Fruit fly (Drosophila melanogaster) whole organism, pupa: Measurements from ENCODE around the gene CG14610.

ENCODE experiments used
- CG10348 ChIP-seq: fragments of 200-800 bp; sonication (Bioruptor generic); IDR thresholded peaks from 2 replicates; pipeline ENCODE4 v1.3.6; 2022; ENCODE audit warnings: missing biosample characterization, missing genetic modification characterization
- CG12605 ChIP-seq: fragments of 200-800 bp; sonication (Bioruptor generic); IDR thresholded peaks from 2 replicates; pipeline ENCODE4 v1.3.6; 2022; ENCODE audit warnings: missing biosample characterization, missing genetic modification characterization
- CG13204 ChIP-seq: fragments of 200-800 bp; sonication (Bioruptor generic); optimal IDR thresholded peaks from 2 replicates; lab custom pipeline; 2018; ENCODE audit warnings: missing biosample characterization, mild to moderate bottlenecking, missing genetic modification characterization, moderate library complexity
- CG15710 ChIP-seq: fragments of 200-800 bp; sonication (Bioruptor generic); optimal IDR thresholded peaks from 2 replicates; lab custom pipeline; 2018; ENCODE audit warnings: missing biosample characterization, mild to moderate bottlenecking, missing genetic modification characterization, moderate library complexity
- CG34367 ChIP-seq: fragments of 200-800 bp; sonication (Bioruptor generic); optimal IDR thresholded peaks from 2 replicates; lab custom pipeline; 2018; ENCODE audit warnings: missing biosample characterization, mild to moderate bottlenecking, missing genetic modification characterization
- CG4496 ChIP-seq: fragments of 200-800 bp; sonication (Bioruptor generic); IDR thresholded peaks from 3 replicates; pipeline ENCODE4 v1.3.6; 2022; ENCODE audit warnings: missing biosample characterization, missing genetic modification characterization
- CG8301 ChIP-seq: fragments of 200-800 bp; sonication (Bioruptor generic); optimal IDR thresholded peaks from 2 replicates; lab custom pipeline; 2018; ENCODE audit warnings: missing biosample characterization, mild to moderate bottlenecking, missing genetic modification characterization
- CG9948 ChIP-seq: fragments of 200-800 bp; sonication (Bioruptor generic); optimal IDR thresholded peaks from 2 replicates; lab custom pipeline; 2018; ENCODE audit warnings: missing biosample characterization, mild to moderate bottlenecking, missing genetic modification characterization, moderate library complexity
- EcR ChIP-seq: fragments of 200-800 bp; sonication (Bioruptor generic); optimal IDR thresholded peaks from 3 replicates; lab custom pipeline; 2019; ENCODE audit warnings: missing biosample characterization, missing genetic modification characterization, mild to moderate bottlenecking, moderate library complexity, missing genetic modification reagents
- Ets98B ChIP-seq: fragments of 200-800 bp; sonication (Bioruptor generic); IDR thresholded peaks from 2 replicates; pipeline ENCODE4 v1.3.6; 2022; ENCODE audit warnings: missing biosample characterization, missing genetic modification characterization
- Pif1B ChIP-seq: fragments of 200-800 bp; sonication (Bioruptor generic); optimal IDR thresholded peaks from 3 replicates; lab custom pipeline; 2016; ENCODE audit warnings: missing biosample characterization, missing genetic modification characterization
- Snoo ChIP-seq: fragments of 200-800 bp; sonication (Bioruptor generic); optimal IDR thresholded peaks from 3 replicates; lab custom pipeline; 2017; ENCODE audit warnings: missing biosample characterization, mild to moderate bottlenecking, missing genetic modification characterization, inconsistent platforms
- gl ChIP-seq: fragments of 200-800 bp; sonication (Bioruptor generic); optimal IDR thresholded peaks from 2 replicates; lab custom pipeline; 2018; ENCODE audit warnings: missing biosample characterization, mild to moderate bottlenecking, missing genetic modification characterization
- rn ChIP-seq: fragments of 200-800 bp; sonication (Bioruptor generic); IDR thresholded peaks from 2 replicates; pipeline ENCODE4 v1.3.6; 2022; ENCODE audit warnings: missing biosample characterization, missing genetic modification characterization

DNA sequence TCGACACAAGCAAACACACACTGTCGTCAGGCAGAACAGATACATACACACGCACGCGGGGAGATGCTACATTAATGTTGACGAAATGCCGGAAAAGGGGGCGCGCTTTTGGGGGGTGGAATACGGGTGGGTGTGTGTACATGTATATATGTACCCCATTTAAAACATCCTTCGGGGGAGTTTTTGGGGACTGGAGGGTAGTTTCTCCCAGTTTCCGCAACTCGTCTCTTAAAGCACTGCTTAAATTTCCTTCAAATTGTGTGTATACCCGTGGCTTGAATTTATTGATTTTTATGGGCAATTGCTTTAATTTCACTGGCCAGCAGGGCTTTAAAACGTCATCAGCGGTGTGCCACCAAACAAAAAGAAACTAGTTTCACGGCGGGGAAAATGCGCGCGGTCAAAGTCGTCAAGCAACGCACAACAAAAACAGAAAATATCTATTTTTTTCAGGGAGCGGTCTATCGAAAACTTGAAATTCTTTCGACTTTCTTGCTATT is 21.0 kb downstream of the CG14610 start:
- TF ChIP-seq CG8301 (tag; lab: Kevin White, UChicago) (no peak), CG13204 (GFP tag; lab: Kevin White, UChicago) (no peak), Pif1B (GFP tag; lab: Kevin White, UChicago) (no peak), rn (no peak), gl (no peak), CG4496 (GFP tag; lab: Robert Waterston, UW) (no peak), Snoo (tag; lab: Kevin White, UChicago) (no peak), EcR (no peak), CG15710 (tag; lab: Kevin White, UChicago) (no peak), CG34367 (tag; lab: Kevin White, UChicago) (no peak), CG9948 (tag; lab: Kevin White, UChicago) (no peak), CG10348 (GFP tag; lab: Robert Waterston, UW) (no peak), CG12605 (no peak), Ets98B (no peak)
